Fruit fly (Drosophila melanogaster) whole organism, embryonic: Measurements from ENCODE around the gene janB.

Experiments used
- Atf3 ChIP-seq: fragments of 200-800 bp; sonication (Bioruptor generic); optimal IDR thresholded peaks from 3 replicates; lab custom pipeline; 2016; ENCODE audit warnings: missing biosample characterization, missing genetic modification characterization
- CG11696 ChIP-seq: fragments of 200-800 bp; sonication (Bioruptor generic); IDR thresholded peaks from 2 replicates; pipeline ENCODE4 v1.3.6; 2022; ENCODE audit warnings: missing biosample characterization, missing genetic modification characterization
- CG11723 ChIP-seq: fragments of 200-800 bp; sonication (Bioruptor generic); optimal IDR thresholded peaks from 2 replicates; lab custom pipeline; 2017; ENCODE audit warnings: missing biosample characterization, mild to moderate bottlenecking, missing genetic modification characterization
- CG12104 ChIP-seq: fragments of 200-800 bp; sonication (Bioruptor generic); optimal IDR thresholded peaks from 3 replicates; lab custom pipeline; 2016; ENCODE audit warnings: missing biosample characterization, missing genetic modification characterization
- CG1233 ChIP-seq: fragments of 200-800 bp; sonication (Bioruptor generic); optimal IDR thresholded peaks from 4 replicates; lab custom pipeline; 2018; ENCODE audit warnings: missing biosample characterization, mild to moderate bottlenecking, missing genetic modification characterization
- CG12942 ChIP-seq: fragments of 200-800 bp; sonication (Bioruptor generic); optimal IDR thresholded peaks from 3 replicates; lab custom pipeline; 2016; ENCODE audit warnings: missing biosample characterization, missing genetic modification characterization
- CG14014 ChIP-seq: fragments of 200-800 bp; sonication (Bioruptor generic); IDR thresholded peaks from 2 replicates; pipeline ENCODE4 v1.3.6; 2022; ENCODE audit warnings: missing biosample characterization, missing genetic modification characterization
- CG15479 ChIP-seq: fragments of 200-800 bp; sonication (Bioruptor generic); optimal IDR thresholded peaks from 3 replicates; lab custom pipeline; 2019; ENCODE audit warnings: missing biosample characterization, mild to moderate bottlenecking, missing genetic modification characterization, moderate library complexity
- CG16863 ChIP-seq: fragments of 200-800 bp; sonication (Bioruptor generic); optimal IDR thresholded peaks from 3 replicates; lab custom pipeline; 2016; ENCODE audit warnings: missing biosample characterization, missing genetic modification characterization
- CG17359 ChIP-seq: fragments of 200-800 bp; sonication (Bioruptor generic); optimal IDR thresholded peaks from 3 replicates; lab custom pipeline; 2018; ENCODE audit warnings: missing biosample characterization, mild to moderate bottlenecking, missing genetic modification characterization, moderate library complexity
- CG18476 ChIP-seq: fragments of 200-800 bp; sonication (Bioruptor generic); optimal IDR thresholded peaks from 2 replicates; lab custom pipeline; 2016; ENCODE audit warnings: missing biosample characterization, mild to moderate bottlenecking, missing genetic modification characterization
- CG2129 ChIP-seq: fragments of 200-800 bp; sonication (Bioruptor generic); IDR thresholded peaks from 2 replicates; pipeline ENCODE4 v1.3.6; 2022; ENCODE audit warnings: missing biosample characterization, missing genetic modification characterization; ENCODE audit not compliant: partially characterized antibody
- CG4854 ChIP-seq: fragments of 200-800 bp; sonication (Bioruptor generic); optimal IDR thresholded peaks from 2 replicates; lab custom pipeline; 2016; ENCODE audit warnings: missing biosample characterization, missing genetic modification characterization, inconsistent platforms
- CG5245 ChIP-seq: fragments of 200-800 bp; sonication (Bioruptor generic); optimal IDR thresholded peaks from 3 replicates; lab custom pipeline; 2016; ENCODE audit warnings: missing biosample characterization, missing genetic modification characterization
- CG6689 ChIP-seq: fragments of 200-800 bp; sonication (Bioruptor generic); IDR thresholded peaks from 2 replicates; pipeline ENCODE4 v1.3.6; 2022; ENCODE audit warnings: missing biosample characterization, missing genetic modification characterization
- CG6791 ChIP-seq: fragments of 200-800 bp; sonication (Bioruptor generic); IDR thresholded peaks from 3 replicates; pipeline ENCODE4 v1.3.6; 2022; ENCODE audit warnings: missing biosample characterization, missing genetic modification characterization; ENCODE audit not compliant: partially characterized antibody
- CG7786 ChIP-seq: fragments of 200-800 bp; sonication (Bioruptor generic); optimal IDR thresholded peaks from 2 replicates; lab custom pipeline; 2016; ENCODE audit warnings: missing biosample characterization, missing genetic modification characterization
- CG8290 ChIP-seq, 3 experiments: fragments of 200-800 bp; sonication (Bioruptor generic); optimal IDR thresholded peaks; 2 replicates each; lab custom pipeline; 2016 to 2019; ENCODE audit warnings: missing biosample characterization in 3 of 3, missing genetic modification characterization in 3 of 3, mild to moderate bottlenecking in 2 of 3, moderate library complexity in 1 of 3
- CG8388 ChIP-seq: fragments of 200-800 bp; sonication (Bioruptor generic); optimal IDR thresholded peaks from 2 replicates; lab custom pipeline; 2019; ENCODE audit warnings: missing biosample characterization, mild to moderate bottlenecking, missing genetic modification characterization, moderate library complexity
- CG8765 ChIP-seq: fragments of 200-800 bp; sonication (Bioruptor generic); IDR thresholded peaks from 2 replicates; pipeline ENCODE4 v1.3.6; 2022; ENCODE audit warnings: missing biosample characterization, missing genetic modification characterization
- CG9609 ChIP-seq: fragments of 200-800 bp; sonication (Bioruptor generic); optimal IDR thresholded peaks from 3 replicates; lab custom pipeline; 2016; ENCODE audit warnings: missing biosample characterization, missing genetic modification characterization
- CoRest ChIP-seq: fragments of 200-800 bp; sonication (Bioruptor generic); optimal IDR thresholded peaks from 3 replicates; lab custom pipeline; 2018; ENCODE audit warnings: missing biosample characterization, mild to moderate bottlenecking, missing genetic modification characterization, moderate library complexity
- D19A ChIP-seq: fragments of 200-800 bp; optimal IDR thresholded peaks from 3 replicates; lab custom pipeline; 2019; ENCODE audit warnings: missing biosample characterization, mild to moderate bottlenecking, missing genetic modification characterization, moderate library complexity
- D19B ChIP-seq: fragments of 200-800 bp; sonication (Bioruptor generic); optimal IDR thresholded peaks from 2 replicates; lab custom pipeline; 2017; ENCODE audit warnings: missing biosample characterization, mild to moderate bottlenecking, missing genetic modification characterization
- Fer3 ChIP-seq: fragments of 200-800 bp; sonication (Bioruptor generic); optimal IDR thresholded peaks from 2 replicates; lab custom pipeline; 2018; ENCODE audit warnings: missing biosample characterization, mild to moderate bottlenecking, missing genetic modification characterization, moderate library complexity
- Hmx ChIP-seq: fragments of 200-800 bp; sonication (Bioruptor generic); optimal IDR thresholded peaks from 2 replicates; lab custom pipeline; 2016; ENCODE audit warnings: missing biosample characterization, missing genetic modification characterization
- Nf-YC ChIP-seq: fragments of 200-800 bp; optimal IDR thresholded peaks from 3 replicates; lab custom pipeline; 2019; ENCODE audit warnings: missing biosample characterization, mild to moderate bottlenecking, missing genetic modification characterization, moderate library complexity
- Rx ChIP-seq: fragments of 200-800 bp; sonication (Bioruptor generic); IDR thresholded peaks from 2 replicates; pipeline ENCODE4 v1.3.6; 2022; ENCODE audit warnings: missing biosample characterization, missing genetic modification characterization
- Scr ChIP-seq: fragments of 200-800 bp; sonication (Bioruptor generic); IDR thresholded peaks from 2 replicates; pipeline ENCODE4 v1.3.6; 2022; ENCODE audit warnings: missing biosample characterization, missing genetic modification characterization; ENCODE audit not compliant: partially characterized antibody
- Sin3A ChIP-seq: fragments of >200 bp; optimal IDR thresholded peaks from 2 replicates; lab custom pipeline; 2018
- al ChIP-seq: fragments of 200-800 bp; sonication (Bioruptor generic); IDR thresholded peaks from 2 replicates; pipeline ENCODE4 v1.3.6; 2022; ENCODE audit warnings: missing biosample characterization, missing genetic modification characterization
- ap ChIP-seq: fragments of 200-800 bp; sonication (Bioruptor generic); IDR thresholded peaks from 2 replicates; pipeline ENCODE4 v1.3.6; 2022; ENCODE audit warnings: missing biosample characterization, missing genetic modification characterization
- btn ChIP-seq: fragments of 200-800 bp; sonication (Bioruptor generic); optimal IDR thresholded peaks from 2 replicates; lab custom pipeline; 2016; ENCODE audit warnings: missing biosample characterization, missing genetic modification characterization
- cg ChIP-seq: fragments of 200-800 bp; sonication (Bioruptor generic); optimal IDR thresholded peaks from 3 replicates; lab custom pipeline; 2019; ENCODE audit warnings: missing biosample characterization, mild to moderate bottlenecking, missing genetic modification characterization, moderate library complexity
- crp ChIP-seq, 2 experiments: fragments of 200-800 bp; sonication (Bioruptor generic); optimal IDR thresholded peaks; 2 replicates in 1 of 2; 3 replicates in 1 of 2; lab custom pipeline; 2017; ENCODE audit warnings: missing biosample characterization in 2 of 2, missing genetic modification characterization in 2 of 2, mild to moderate bottlenecking in 1 of 2, moderate library complexity in 1 of 2
- eve ChIP-seq, 2 experiments: fragments of >200 bp; optimal IDR thresholded peaks; 2 replicates each; lab custom pipeline; 2017; ENCODE audit warnings: missing biosample characterization in 2 of 2, missing genetic modification characterization in 2 of 2
- ftz-f1 ChIP-seq: fragments of 200-800 bp; sonication (Bioruptor generic); optimal IDR thresholded peaks from 2 replicates; lab custom pipeline; 2016; ENCODE audit warnings: missing biosample characterization, missing genetic modification characterization
- gsb-n ChIP-seq: fragments of 200-800 bp; sonication (Bioruptor generic); optimal IDR thresholded peaks from 3 replicates; lab custom pipeline; 2018; ENCODE audit warnings: missing biosample characterization, mild to moderate bottlenecking, missing genetic modification characterization
- jigr1 ChIP-seq: fragments of 200-800 bp; sonication (Bioruptor generic); IDR thresholded peaks from 3 replicates; pipeline ENCODE4 v1.3.6; 2022; ENCODE audit warnings: missing biosample characterization, missing genetic modification characterization
- knrl ChIP-seq: fragments of 200-800 bp; sonication (Bioruptor generic); IDR thresholded peaks from 3 replicates; pipeline ENCODE4 v1.3.6; 2022; ENCODE audit warnings: missing biosample characterization, missing genetic modification characterization; ENCODE audit not compliant: partially characterized antibody
- mam ChIP-seq: fragments of 200-800 bp; sonication (Bioruptor generic); optimal IDR thresholded peaks from 3 replicates; lab custom pipeline; 2016; ENCODE audit warnings: missing biosample characterization, missing genetic modification characterization
- org-1 ChIP-seq: fragments of 200-800 bp; sonication (Bioruptor generic); optimal IDR thresholded peaks from 2 replicates; lab custom pipeline; 2017; ENCODE audit warnings: missing biosample characterization, missing genetic modification characterization
- seq ChIP-seq: fragments of 200-800 bp; sonication (Bioruptor generic); IDR thresholded peaks from 2 replicates; pipeline ENCODE4 v1.3.6; 2022; ENCODE audit warnings: missing biosample characterization, missing genetic modification characterization
- shn ChIP-seq: fragments of 200-800 bp; sonication (Bioruptor generic); optimal IDR thresholded peaks from 3 replicates; lab custom pipeline; 2016; ENCODE audit warnings: missing biosample characterization, missing genetic modification characterization
- toy ChIP-seq: fragments of 200-800 bp; sonication (Bioruptor generic); IDR thresholded peaks from 2 replicates; pipeline ENCODE4 v1.3.6; 2022; ENCODE audit warnings: missing biosample characterization, missing genetic modification characterization
- tx ChIP-seq: fragments of 200-800 bp; sonication (Bioruptor generic); optimal IDR thresholded peaks from 2 replicates; lab custom pipeline; 2016; ENCODE audit warnings: missing biosample characterization, missing genetic modification characterization
- wek ChIP-seq: fragments of 200-800 bp; sonication (Bioruptor generic); optimal IDR thresholded peaks from 3 replicates; lab custom pipeline; 2018; ENCODE audit warnings: missing biosample characterization, mild to moderate bottlenecking, missing genetic modification characterization, moderate library complexity
- zen2 ChIP-seq: fragments of 200-800 bp; sonication (Bioruptor generic); IDR thresholded peaks from 3 replicates; pipeline ENCODE4 v1.3.6; 2022; ENCODE audit warnings: missing biosample characterization, missing genetic modification characterization; ENCODE audit not compliant: partially characterized antibody
- zfh2 ChIP-seq: fragments of 200-800 bp; sonication (Bioruptor generic); optimal IDR thresholded peaks from 2 replicates; lab custom pipeline; 2016; ENCODE audit warnings: missing biosample characterization, missing genetic modification characterization

Gene janB

DNA sequence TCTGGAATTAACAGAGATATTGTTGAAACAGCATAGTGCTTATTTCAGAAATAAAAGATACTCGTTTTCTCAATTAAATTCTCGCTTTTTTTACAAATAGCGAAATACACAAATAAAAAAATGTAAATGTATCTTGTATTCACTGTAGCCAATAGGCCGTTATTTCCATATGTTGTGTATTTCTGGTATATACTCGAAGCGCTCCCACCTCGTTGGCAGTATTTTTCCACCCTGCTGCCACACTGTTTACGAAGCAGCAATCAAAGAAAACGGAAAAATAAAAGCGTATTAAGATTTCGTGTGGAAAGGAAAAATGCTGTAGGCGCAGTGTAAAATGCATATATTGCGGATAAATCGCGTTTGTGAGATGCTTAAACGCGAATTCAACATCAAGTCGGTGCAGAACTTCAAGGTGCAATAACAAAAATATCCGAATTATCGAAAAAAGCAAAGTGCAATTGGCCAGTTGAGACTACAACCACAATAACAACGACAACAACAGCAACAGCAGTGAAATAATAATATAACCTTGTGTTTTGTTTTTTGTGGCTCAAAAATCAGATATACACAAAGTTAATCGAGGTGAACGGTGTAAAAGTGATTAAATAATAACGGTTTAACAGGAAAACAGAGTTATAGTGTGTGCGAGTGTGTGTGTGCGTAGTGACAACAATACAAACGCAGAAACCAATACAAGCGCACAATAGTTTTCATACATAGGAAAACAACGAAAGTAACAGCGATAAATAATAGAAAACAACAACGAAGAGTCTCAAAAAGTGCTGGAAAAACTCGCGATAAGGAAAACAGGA, 19.7 kb upstream of the janB start, which contains the start of gene sima (continued):
- TF ChIP-seq jigr1 (GFP tag; lab: Robert Waterston, UW): no peak
- TF ChIP-seq Hmx (GFP tag; lab: Kevin White, UChicago): no peak
- TF ChIP-seq toy (GFP tag; lab: Robert Waterston, UW): no peak
- TF ChIP-seq CoRest (tag; lab: Kevin White, UChicago): peak; percentile 46
- no peak; the same call in 2 of the 3 replicates for TF ChIP-seq knrl (GFP tag; lab: Robert Waterston, UW)
- TF ChIP-seq CG5245 (GFP tag; lab: Kevin White, UChicago): no peak
- no peak for TF ChIP-seq btn (GFP tag; lab: Kevin White, UChicago)
- TF ChIP-seq CG6689 (GFP tag; lab: Robert Waterston, UW): no peak
- peak; percentile 88 for TF ChIP-seq cg (GFP tag; lab: Kevin White, UChicago)
- TF ChIP-seq crp (GFP tag; optimal IDR thresholded peaks at IDR 0.05; lab: Kevin White, UChicago): peak in 1 of 2 experiments; percentile 64
- peak; percentile 44 for TF ChIP-seq CG8388 (GFP tag; lab: Kevin White, UChicago)
- no peak for TF ChIP-seq CG1233 (GFP tag; lab: Kevin White, UChicago)
- no peak for TF ChIP-seq org-1 (GFP tag; lab: Kevin White, UChicago)
- peak; percentile 49 for TF ChIP-seq Sin3A
- TF ChIP-seq CG11723 (GFP tag; lab: Kevin White, UChicago): no peak
- peak; percentile 45 for TF ChIP-seq ftz-f1 (GFP tag; lab: Kevin White, UChicago)
- TF ChIP-seq CG18476 (GFP tag; lab: Kevin White, UChicago): no peak
- peak; percentile 35 for TF ChIP-seq gsb-n
- TF ChIP-seq CG17359 (tag; lab: Kevin White, UChicago): peak; percentile 41
- TF ChIP-seq CG4854 (GFP tag; lab: Kevin White, UChicago): no peak
- peak; percentile 6 for TF ChIP-seq shn (GFP tag; lab: Kevin White, UChicago)
- no peak for TF ChIP-seq eve (GFP tag; optimal IDR thresholded peaks at IDR 0.05; lab: Kevin White, UChicago)
- no peak for TF ChIP-seq CG8765
- peak; percentile 18 for TF ChIP-seq CG9609 (GFP tag; lab: Kevin White, UChicago)
- TF ChIP-seq al (GFP tag; lab: Robert Waterston, UW): 0 out of 2 replicates have a peak, but pooled peaks have one; percentile 40
- no peak for TF ChIP-seq CG11696 (GFP tag; lab: Robert Waterston, UW)
- peak; percentile 32 for TF ChIP-seq mam (GFP tag; lab: Kevin White, UChicago)
- peak; percentile 50 for TF ChIP-seq Nf-YC (tag; lab: Kevin White, UChicago)
- no peak for TF ChIP-seq Atf3 (GFP tag; lab: Kevin White, UChicago)
- TF ChIP-seq CG7786 (GFP tag; lab: Kevin White, UChicago): no peak
- no peak for TF ChIP-seq zen2 (GFP tag; lab: Robert Waterston, UW)
- no peak for TF ChIP-seq D19B
- TF ChIP-seq tx: peak; percentile 11
- TF ChIP-seq CG14014: 0 out of 2 replicates have a peak, but pooled peaks have one; percentile 31
- no peak for TF ChIP-seq CG2129 (GFP tag; lab: Robert Waterston, UW)
- TF ChIP-seq seq (GFP tag; lab: Robert Waterston, UW): no peak
- TF ChIP-seq CG12942: no peak
- TF ChIP-seq D19A (tag; lab: Kevin White, UChicago): peak; percentile 75
- peak; percentile 32; the same call in 1 of the 2 replicates for TF ChIP-seq Scr (GFP tag; lab: Robert Waterston, UW)
- TF ChIP-seq Fer3 (tag; lab: Kevin White, UChicago): peak; percentile 12
- TF ChIP-seq CG8290 (GFP tag; optimal IDR thresholded peaks at IDR 0.05; lab: Kevin White, UChicago): no peak
- TF ChIP-seq CG8290 (tag; optimal IDR thresholded peaks at IDR 0.05; lab: Kevin White, UChicago): peak in 1 of 2 experiments; percentile 66
- TF ChIP-seq CG15479 (GFP tag; lab: Kevin White, UChicago): no peak
- no peak for TF ChIP-seq zfh2 (GFP tag; lab: Kevin White, UChicago)
- TF ChIP-seq wek (GFP tag; lab: Kevin White, UChicago): no peak
- TF ChIP-seq CG16863 (GFP tag; lab: Kevin White, UChicago): peak; percentile 23
- no peak for TF ChIP-seq CG12104 (GFP tag; lab: Kevin White, UChicago)
- TF ChIP-seq CG6791 (GFP tag; lab: Robert Waterston, UW): 0 out of 3 replicates have a peak, but pooled peaks have one; percentile 31
- TF ChIP-seq Rx (GFP tag; lab: Robert Waterston, UW): no peak
- TF ChIP-seq ap: no peak
